Worm (Caenorhabditis elegans) whole organism, L4 larva: ENCODE results near the gene pigx-1.

Source experiments
- F26F4.8 ChIP-seq: fragments of 200-800 bp; sonication (Bioruptor generic); conservative IDR thresholded peaks from 2 replicates; pipeline ENCODE4 v1.3.6; 2022; ENCODE audit warnings: missing genetic modification characterization, missing compliant biosample characterization
- F44E2.7 ChIP-seq: fragments of 200-800 bp; sonication (Bioruptor generic); IDR thresholded peaks from 2 replicates; pipeline ENCODE4 v2.1.2; 2022; ENCODE audit warnings: missing genetic modification characterization, missing compliant biosample characterization
- Y5F2A.4 ChIP-seq: fragments of 200-800 bp; sonication (Bioruptor generic); optimal IDR thresholded peaks from 2 replicates; lab custom pipeline; 2018; ENCODE audit warnings: mild to moderate bottlenecking, missing genetic modification characterization, missing compliant biosample characterization
- ZK546.5 ChIP-seq, 2 experiments: sonication (generic microtip); optimal IDR thresholded peaks; 2 replicates each; lab custom pipeline; 2017; ENCODE audit warnings: missing biosample characterization in 2 of 2, missing genetic modification characterization in 2 of 2
- aha-1 ChIP-seq: fragments of 150-350 bp; peaks from one replicate; lab custom pipeline; 2014; ENCODE audit warnings: missing biosample characterization, missing genetic modification characterization
- aly-2 ChIP-seq: sonication (generic microtip); optimal IDR thresholded peaks from 2 replicates; lab custom pipeline; 2018; ENCODE audit warnings: missing biosample characterization, missing genetic modification characterization
- ama-1 ChIP-seq: fragments of 150-350 bp; optimal IDR thresholded peaks from 2 replicates; lab custom pipeline; 2014; ENCODE audit warnings: inconsistent platforms, mixed read lengths
- arid-1 ChIP-seq: fragments of 200-800 bp; sonication (Bioruptor generic); conservative IDR thresholded peaks from 2 replicates; pipeline ENCODE4 v1.3.6; 2022; ENCODE audit warnings: missing genetic modification reagents, missing genetic modification characterization, missing compliant biosample characterization
- attf-4 ChIP-seq: sonication (generic microtip); optimal IDR thresholded peaks from 3 replicates; lab custom pipeline; 2017; ENCODE audit warnings: missing biosample characterization, missing genetic modification characterization
- ceh-20 ChIP-seq: fragments of 200-800 bp; sonication (Bioruptor generic); IDR thresholded peaks from 2 replicates; pipeline ENCODE4 v1.3.6; 2022; ENCODE audit warnings: missing genetic modification reagents, missing genetic modification characterization, missing compliant biosample characterization
- ceh-32 ChIP-seq: sonication (generic microtip); optimal IDR thresholded peaks from 2 replicates; lab custom pipeline; 2016; ENCODE audit warnings: mild to moderate bottlenecking, missing genetic modification characterization, missing compliant biosample characterization; ENCODE audit not compliant: poor library complexity
- daf-12 ChIP-seq: fragments of 150-350 bp; optimal IDR thresholded peaks from 2 replicates; lab custom pipeline; 2014; ENCODE audit warnings: missing biosample characterization, missing genetic modification reagents, missing genetic modification characterization
- daf-16 ChIP-seq, 3 experiments: sonication (generic microtip); optimal IDR thresholded peaks; 2 replicates each; lab custom pipeline; 2016 to 2017; ENCODE audit warnings: missing genetic modification characterization in 3 of 3, missing genetic modification reagents in 3 of 3, mild to moderate bottlenecking in 2 of 3, missing compliant biosample characterization in 2 of 3, missing biosample characterization in 1 of 3, moderate library complexity in 1 of 3
- dmd-6 ChIP-seq: fragments of 200-800 bp; sonication (Bioruptor generic); IDR thresholded peaks from 2 replicates; pipeline ENCODE4 v1.3.6; 2022; ENCODE audit warnings: missing genetic modification reagents, missing genetic modification characterization, missing compliant biosample characterization
- dmd-8 ChIP-seq: fragments of 200-800 bp; sonication (Bioruptor generic); IDR thresholded peaks from 2 replicates; pipeline ENCODE4 v1.3.6; 2022; ENCODE audit warnings: missing genetic modification characterization, missing compliant biosample characterization
- dpl-1 ChIP-seq: fragments of 150-350 bp; optimal IDR thresholded peaks from 2 replicates; lab custom pipeline; 2014; ENCODE audit warnings: missing biosample characterization, missing genetic modification reagents, missing genetic modification characterization
- duxl-1 ChIP-seq: sonication (generic microtip); optimal IDR thresholded peaks from 2 replicates; lab custom pipeline; 2016; ENCODE audit warnings: mild to moderate bottlenecking, missing genetic modification characterization, moderate library complexity, missing compliant biosample characterization; ENCODE audit not compliant: poor library complexity
- dve-1 ChIP-seq: sonication (generic microtip); optimal IDR thresholded peaks from 2 replicates; lab custom pipeline; 2017; ENCODE audit warnings: antibody characterized with exemption, mild to moderate bottlenecking, missing genetic modification characterization, missing compliant biosample characterization; ENCODE audit not compliant: insufficient read depth
- egl-43 ChIP-seq: fragments of 200-800 bp; sonication (Bioruptor generic); IDR thresholded peaks from 2 replicates; pipeline ENCODE4 v1.3.6; 2022; ENCODE audit warnings: missing genetic modification reagents, missing genetic modification characterization, missing compliant biosample characterization
- fos-1 ChIP-seq: fragments of 150-350 bp; optimal IDR thresholded peaks from 2 replicates; lab custom pipeline; 2014; ENCODE audit warnings: missing biosample characterization, missing genetic modification characterization
- gei-8 ChIP-seq: fragments of 200-800 bp; sonication (Bioruptor generic); optimal IDR thresholded peaks from 2 replicates; lab custom pipeline; 2018; ENCODE audit warnings: mild to moderate bottlenecking, missing genetic modification characterization, missing compliant biosample characterization
- hif-1 ChIP-seq, 2 experiments: sonication (generic microtip); optimal IDR thresholded peaks; 2 replicates each; lab custom pipeline; 2016 to 2017; ENCODE audit warnings: missing compliant biosample characterization in 2 of 2, missing genetic modification characterization in 2 of 2, missing genetic modification reagents in 2 of 2, missing genotype in 2 of 2, mild to moderate bottlenecking in 1 of 2
- hlh-11 ChIP-seq: fragments of 200-800 bp; sonication (Bioruptor generic); optimal IDR thresholded peaks from 2 replicates; lab custom pipeline; 2018; ENCODE audit warnings: mild to moderate bottlenecking, missing genetic modification characterization, missing compliant biosample characterization
- hmg-1.1 ChIP-seq: fragments of 200-800 bp; sonication (Bioruptor generic); IDR thresholded peaks from 2 replicates; pipeline ENCODE4 v1.3.6; 2022; ENCODE audit warnings: missing genetic modification reagents, missing genetic modification characterization, missing compliant biosample characterization
- lin-1 ChIP-seq: fragments of 200-800 bp; sonication (Bioruptor generic); IDR thresholded peaks from 2 replicates; pipeline ENCODE4 v1.3.6; 2022; ENCODE audit warnings: missing genetic modification reagents, missing genetic modification characterization, missing compliant biosample characterization
- lin-13 ChIP-seq: fragments of 150-350 bp; optimal IDR thresholded peaks from 2 replicates; lab custom pipeline; 2014; ENCODE audit warnings: missing biosample characterization, missing genetic modification reagents, missing genetic modification characterization
- lin-15B ChIP-seq: fragments of 150-350 bp; sonication (generic microtip); optimal IDR thresholded peaks from 3 replicates; lab custom pipeline; 2014; ENCODE audit warnings: missing biosample characterization, missing genetic modification characterization
- lin-39 ChIP-seq: fragments of 150-350 bp; optimal IDR thresholded peaks from 2 replicates; lab custom pipeline; 2014; ENCODE audit warnings: missing biosample characterization, missing genetic modification reagents, missing genetic modification characterization
- mxl-2 ChIP-seq: fragments of 200-800 bp; sonication (Bioruptor generic); conservative IDR thresholded peaks from 2 replicates; pipeline ENCODE4 v1.3.6; 2022; ENCODE audit warnings: missing genetic modification reagents, missing genetic modification characterization, missing compliant biosample characterization
- mxl-3 ChIP-seq: fragments of 200-800 bp; sonication (Bioruptor generic); optimal IDR thresholded peaks from 2 replicates; lab custom pipeline; 2018; ENCODE audit warnings: mild to moderate bottlenecking, missing genetic modification characterization, missing compliant biosample characterization
- nhr-10 ChIP-seq: fragments of 150-350 bp; optimal IDR thresholded peaks from 2 replicates; lab custom pipeline; 2014; ENCODE audit warnings: missing biosample characterization, missing genetic modification characterization
- nhr-25 ChIP-seq: sonication (generic microtip); optimal IDR thresholded peaks from 2 replicates; lab custom pipeline; 2017; ENCODE audit warnings: missing genetic modification characterization, mild to moderate bottlenecking, missing compliant biosample characterization, antibody characterized with exemption, moderate library complexity, borderline replicate concordance; ENCODE audit not compliant: insufficient read depth
- nhr-28 ChIP-seq: fragments of 150-350 bp; optimal IDR thresholded peaks from 2 replicates; lab custom pipeline; 2014; ENCODE audit warnings: missing biosample characterization, missing genetic modification characterization
- nhr-6 ChIP-seq: fragments of 150-350 bp; optimal IDR thresholded peaks from 2 replicates; lab custom pipeline; 2014; ENCODE audit warnings: missing biosample characterization, missing genetic modification characterization
- nhr-77 ChIP-seq: fragments of 150-350 bp; optimal IDR thresholded peaks from 2 replicates; lab custom pipeline; 2014; ENCODE audit warnings: missing biosample characterization, missing genetic modification characterization
- php-3 ChIP-seq: fragments of 200-800 bp; sonication (Bioruptor generic); IDR thresholded peaks from 2 replicates; pipeline ENCODE4 v1.3.6; 2022; ENCODE audit warnings: missing genetic modification reagents, missing genetic modification characterization, missing compliant biosample characterization
- pqm-1 ChIP-seq: sonication (generic microtip); optimal IDR thresholded peaks from 2 replicates; lab custom pipeline; 2017; ENCODE audit warnings: missing biosample characterization, missing genetic modification characterization
- rbr-2 ChIP-seq: sonication (generic microtip); optimal IDR thresholded peaks from 2 replicates; lab custom pipeline; 2016; ENCODE audit warnings: missing genotype, missing genetic modification characterization, missing compliant biosample characterization
- set-16 ChIP-seq: fragments of 200-800 bp; sonication (Bioruptor generic); IDR thresholded peaks from 2 replicates; pipeline ENCODE4 v1.3.6; 2022; ENCODE audit warnings: missing genetic modification reagents, missing genetic modification characterization, missing compliant biosample characterization
- skn-1 ChIP-seq: fragments of 150-350 bp; optimal IDR thresholded peaks from 2 replicates; lab custom pipeline; 2014; ENCODE audit warnings: missing biosample characterization, missing genetic modification characterization
- spr-1 ChIP-seq: sonication (generic microtip); optimal IDR thresholded peaks from 2 replicates; lab custom pipeline; 2016; ENCODE audit warnings: mild to moderate bottlenecking, missing genetic modification characterization, missing compliant biosample characterization
- spr-3 ChIP-seq: fragments of 200-800 bp; sonication (Bioruptor generic); optimal IDR thresholded peaks from 2 replicates; lab custom pipeline; 2018; ENCODE audit warnings: mild to moderate bottlenecking, missing genetic modification characterization, missing compliant biosample characterization
- zfp-3 ChIP-seq: fragments of 200-800 bp; sonication (Bioruptor generic); conservative IDR thresholded peaks from 2 replicates; pipeline ENCODE4 v1.3.6; 2022; ENCODE audit warnings: missing genetic modification reagents, missing genetic modification characterization, missing compliant biosample characterization
- zip-2 ChIP-seq: fragments of 150-350 bp; optimal IDR thresholded peaks from 2 replicates; lab custom pipeline; 2014; ENCODE audit warnings: missing biosample characterization, missing genetic modification characterization
- ztf-11 ChIP-seq: fragments of 150-350 bp; optimal IDR thresholded peaks from 2 replicates; lab custom pipeline; 2014; ENCODE audit warnings: missing biosample characterization, missing genetic modification characterization

The pigx-1 gene

DNA sequence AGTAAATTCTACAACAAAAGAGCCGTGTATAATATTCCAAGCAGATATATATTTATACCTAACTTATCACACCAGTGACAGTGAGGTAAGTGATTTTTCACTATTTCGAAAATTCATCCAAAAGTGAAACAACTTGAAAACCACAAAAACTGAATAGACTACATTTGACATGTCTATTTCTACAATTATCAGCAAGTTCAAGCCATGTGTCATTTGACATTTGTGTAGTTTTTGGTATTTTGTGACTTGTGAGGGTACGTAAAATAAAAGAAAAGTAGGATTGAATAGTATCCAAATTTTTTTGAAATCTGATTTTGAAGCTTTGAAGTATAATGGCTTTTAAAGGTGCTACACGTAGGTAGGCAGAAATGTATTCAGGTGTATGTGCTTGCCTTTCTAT lies 29.4 kb upstream of the pigx-1 start:
- TF ChIP-seq mxl-3 (GFP tag; lab: Kevin White, UChicago) (no peak), nhr-28 (tag; lab: Kevin White, UChicago) (peak; percentile 74), ceh-20 (GFP tag; lab: Robert Waterston, UW) (no peak), aha-1 (peak; percentile 35), rbr-2 (tag; lab: Kevin White, UChicago) (no peak), attf-4 (no peak), duxl-1 (no peak), dpl-1 (GFP tag; lab: Kevin White, UChicago) (no peak), ZK546.5 (tag; optimal IDR thresholded peaks at IDR 0.05; lab: Kevin White, UChicago) (no peak), zip-2 (tag; lab: Kevin White, UChicago) (no peak), zfp-3 (no peak), nhr-77 (tag; lab: Kevin White, UChicago) (no peak), hmg-1.1 (no peak), F26F4.8 (GFP tag; lab: Robert Waterston, UW) (no peak), php-3 (GFP tag; lab: Robert Waterston, UW) (no peak), daf-12 (tag; lab: Kevin White, UChicago) (no peak), pqm-1 (tag; lab: Kevin White, UChicago) (peak; percentile 11), dmd-6 (peak; percentile 52), nhr-6 (tag; lab: Kevin White, UChicago) (peak; percentile 61), F44E2.7 (no peak), spr-3 (no peak), aly-2 (tag; lab: Kevin White, UChicago) (no peak), arid-1 (GFP tag; lab: Robert Waterston, UW) (no peak), dmd-8 (GFP tag; lab: Robert Waterston, UW) (no peak), hif-1 (tag; optimal IDR thresholded peaks at IDR 0.05; lab: Kevin White, UChicago) (no peak), lin-13 (GFP tag; lab: Kevin White, UChicago) (no peak), skn-1 (no peak), lin-39 (tag; lab: Kevin White, UChicago) (no peak)

DNA sequence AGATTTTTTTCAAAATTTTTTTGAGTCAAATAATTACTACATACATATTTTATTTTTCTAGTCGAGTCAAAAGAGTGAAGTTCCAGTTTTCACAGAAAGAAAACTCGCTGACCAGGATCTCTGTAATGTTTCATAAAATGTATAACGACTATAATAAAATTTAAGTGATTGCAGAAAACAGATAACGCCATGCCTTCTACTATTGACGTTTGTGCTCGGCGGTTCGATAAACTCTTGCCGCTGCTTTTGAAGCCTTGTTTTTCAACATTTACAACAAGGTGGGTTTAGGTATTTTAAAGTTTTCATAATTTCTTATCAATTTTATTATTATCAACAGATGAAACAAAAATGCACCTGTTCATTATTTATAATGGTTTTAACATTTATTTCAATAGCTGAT lies 28.6 kb upstream of the pigx-1 start, which contains the start of gene lmp-2:
TSS of gene lmp-2 (plus strand) at position 190 of the 400 bp plus-strand sequence.
- TF ChIP-seq dve-1 (tag; lab: Kevin White, UChicago) (peak; percentile 62), daf-16 (GFP tag; optimal IDR thresholded peaks at IDR 0.05; lab: Kevin White, UChicago) (no peak), daf-16 (tag; optimal IDR thresholded peaks at IDR 0.05; lab: Kevin White, UChicago) (peak; percentile 93), nhr-10 (no peak), set-16 (GFP tag; lab: Robert Waterston, UW) (no peak), pqm-1 (tag; lab: Kevin White, UChicago) (peak; percentile 83), ceh-32 (tag; lab: Kevin White, UChicago) (no peak), ceh-20 (GFP tag; lab: Robert Waterston, UW) (no peak), spr-1 (no peak), lin-15B (no peak), ztf-11 (tag; lab: Kevin White, UChicago) (no peak), lin-1 (GFP tag; lab: Robert Waterston, UW) (no peak), mxl-2 (GFP tag; lab: Robert Waterston, UW) (no peak), gei-8 (GFP tag; lab: Kevin White, UChicago) (no peak), Y5F2A.4 (GFP tag; lab: Kevin White, UChicago) (no peak), nhr-25 (tag; lab: Kevin White, UChicago) (no peak), egl-43 (no peak), nhr-28 (tag; lab: Kevin White, UChicago) (peak; percentile 73), ama-1 (lab: Kevin White, UChicago) (no peak), php-3 (GFP tag; lab: Robert Waterston, UW) (peak; percentile 88), fos-1 (tag; lab: Kevin White, UChicago) (no peak), rbr-2 (tag; lab: Kevin White, UChicago) (no peak), hlh-11 (tag; lab: Kevin White, UChicago) (peak; percentile 42)
- TF ChIP-seq, all 104 proteins: peak for 6
